Worm (Caenorhabditis elegans): Measurements from ENCODE around the gene gst-28.

The gst-28 gene

DNA sequence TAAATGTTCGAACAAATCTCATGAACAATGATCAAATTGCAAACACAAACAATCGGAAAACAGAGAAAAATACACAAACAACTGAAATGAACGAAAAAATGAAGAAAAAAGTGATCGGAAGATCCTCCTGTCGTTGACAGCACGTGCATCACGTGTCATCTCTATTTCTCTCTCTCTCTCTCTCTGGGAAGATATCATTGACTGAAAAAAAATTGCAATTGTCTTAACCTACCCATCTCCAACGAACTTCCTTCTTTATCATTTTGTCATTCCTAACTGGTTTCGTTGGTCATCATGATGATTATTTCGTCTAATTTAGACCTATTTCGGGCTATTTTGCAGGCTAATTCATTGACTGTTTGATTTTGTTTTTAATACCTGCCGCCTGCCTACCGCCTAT lies 38.0 kb upstream of the gst-28 start (continued):
- TF ChIP-seq snpc-4 (tag; optimal IDR thresholded peaks at IDR 0.05) (no peak), lin-39 (tag; optimal IDR thresholded peaks at IDR 0.05) (no peak), sma-9 (GFP tag; optimal IDR thresholded peaks at IDR 0.05) (peak; percentile 93), sma-9 (tag; optimal IDR thresholded peaks at IDR 0.05) (no peak), lin-13 (GFP tag; optimal IDR thresholded peaks at IDR 0.05) (peak; percentile 23), lin-11 (tag; optimal IDR thresholded peaks at IDR 0.05) (no peak), ztf-11 (tag; optimal IDR thresholded peaks at IDR 0.05) (no peak), egl-27 (tag; optimal IDR thresholded peaks at IDR 0.05) (peak; percentile 5), zag-1 (tag; optimal IDR thresholded peaks at IDR 0.05) (no peak), nhr-129 (tag; optimal IDR thresholded peaks at IDR 0.05) (peak; percentile 58), mab-5 (tag; optimal IDR thresholded peaks at IDR 0.05) (no peak), elt-1 (tag; optimal IDR thresholded peaks at IDR 0.05) (no peak), nhr-25 (tag; optimal IDR thresholded peaks at IDR 0.05) (peak; percentile 71), ztf-1 (GFP tag; conservative IDR thresholded peaks at IDR 0.05) (no peak), Y55F3AM.14 (GFP tag; optimal IDR thresholded peaks at IDR 0.05) (no peak), ZK546.5 (tag; optimal IDR thresholded peaks at IDR 0.05) (no peak), nhr-6 (tag; optimal IDR thresholded peaks at IDR 0.05) (peak; percentile 7), crh-2 (tag; optimal IDR thresholded peaks at IDR 0.05) (peak; percentile 72), nhr-10 (tag; optimal IDR thresholded peaks at IDR 0.05) (no peak), nhr-237 (tag; optimal IDR thresholded peaks at IDR 0.05) (no peak), alr-1 (tag; optimal IDR thresholded peaks at IDR 0.05) (no peak), R02D3.7 (tag; optimal IDR thresholded peaks at IDR 0.05) (no peak), skn-1 (tag; optimal IDR thresholded peaks at IDR 0.05) (no peak), gmeb-1 (tag; optimal IDR thresholded peaks at IDR 0.05) (no peak), mdl-1 (tag; optimal IDR thresholded peaks at IDR 0.05) (peak; percentile 0 to 62), sma-3 (GFP tag; optimal IDR thresholded peaks at IDR 0.05) (peak; percentile 81)

DNA sequence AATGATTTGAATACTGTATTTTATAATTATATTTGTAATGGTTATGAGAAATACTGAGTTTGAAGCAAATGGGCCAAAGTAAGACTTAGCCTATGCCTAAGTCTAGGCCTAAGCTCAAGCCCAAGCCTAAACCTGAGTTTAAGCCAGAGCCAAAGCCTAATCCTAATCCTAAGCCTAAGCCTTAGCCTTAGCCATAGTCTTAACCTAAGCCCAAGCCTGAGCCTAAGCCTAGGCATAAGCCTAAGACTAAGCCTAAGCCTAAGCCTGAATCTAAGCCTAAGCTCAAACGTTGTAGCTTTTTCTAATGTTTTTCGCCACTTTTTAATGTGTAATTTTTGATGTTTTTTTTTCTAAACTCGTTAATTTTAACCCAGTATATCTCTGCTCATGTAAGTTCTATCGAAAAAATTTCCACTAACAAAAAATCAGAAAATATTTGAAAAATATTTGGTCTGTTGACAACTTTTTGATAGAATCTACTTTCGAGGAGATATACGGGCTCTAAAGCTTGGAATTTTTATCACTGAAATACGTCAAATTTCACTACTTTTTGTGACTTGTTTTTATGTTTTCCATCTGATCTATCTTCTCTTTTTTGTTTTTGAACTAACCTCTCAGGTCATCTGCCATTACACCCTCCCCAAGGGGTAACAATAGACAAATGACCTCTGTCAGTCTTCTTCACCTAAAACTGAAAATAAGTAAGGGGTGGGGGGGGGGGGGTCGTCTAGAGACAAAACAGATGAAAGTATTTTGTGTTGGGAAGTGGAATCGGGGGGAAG lies 36.9 kb upstream of the gst-28 start:
- TF ChIP-seq nhr-129 (tag; optimal IDR thresholded peaks at IDR 0.05) (no peak), nhr-237 (tag; optimal IDR thresholded peaks at IDR 0.05) (no peak), fos-1 (tag; optimal IDR thresholded peaks at IDR 0.05) (no peak), blmp-1 (tag; optimal IDR thresholded peaks at IDR 0.05; ENCODE audit: insufficient read depth) (no peak), elt-1 (tag; optimal IDR thresholded peaks at IDR 0.05) (no peak), nhr-23 (tag; optimal IDR thresholded peaks at IDR 0.05) (no peak), nhr-25 (tag; optimal IDR thresholded peaks at IDR 0.05) (peak; percentile 55), ceh-82 (tag; optimal IDR thresholded peaks at IDR 0.05) (no peak), ZK546.5 (tag; optimal IDR thresholded peaks at IDR 0.05) (no peak)

DNA sequence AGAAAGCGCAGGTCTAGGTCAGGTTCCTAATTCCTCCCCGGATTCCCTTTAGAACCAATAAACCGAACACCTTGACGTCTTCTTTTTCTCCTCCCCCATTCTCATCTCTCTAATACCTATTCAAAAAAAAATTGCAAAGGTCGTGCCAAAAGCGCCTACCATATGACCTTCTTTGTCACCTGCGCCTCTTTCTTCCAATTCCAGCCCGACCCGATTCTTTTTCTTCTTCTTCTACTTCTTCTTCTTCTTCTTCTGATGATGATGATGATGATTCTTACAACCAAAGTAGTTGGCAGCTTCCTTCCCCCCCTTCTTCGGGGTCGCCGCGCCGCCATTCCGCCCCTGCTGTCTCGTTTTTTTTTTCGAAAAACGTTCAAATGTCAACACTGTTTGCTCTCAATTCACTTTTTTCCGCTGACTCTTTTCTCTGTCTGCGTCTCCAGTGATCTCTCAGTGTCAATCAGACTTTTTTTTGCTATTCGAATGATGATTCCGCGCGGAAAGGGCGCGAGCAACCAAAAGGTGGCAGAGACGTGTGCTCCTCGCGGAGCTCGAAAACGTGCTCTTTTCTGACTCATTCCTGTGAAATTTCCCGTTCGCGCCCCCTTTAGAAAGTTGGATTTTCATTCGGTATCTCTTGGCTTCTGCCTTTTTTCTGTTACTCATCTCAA lies 36.2 kb upstream of the gst-28 start:
- TF ChIP-seq unc-62 (GFP tag; optimal IDR thresholded peaks at IDR 0.05) = no peak
- peak; percentile 75 for TF ChIP-seq nhr-25 (tag; optimal IDR thresholded peaks at IDR 0.05)
- peak; percentile 17 for TF ChIP-seq F13H6.1 (tag; optimal IDR thresholded peaks at IDR 0.05)
- peak; percentile 62 for TF ChIP-seq peb-1 (tag; optimal IDR thresholded peaks at IDR 0.05)
- no peak for TF ChIP-seq mdl-1 (tag; optimal IDR thresholded peaks at IDR 0.05)
- peak; percentile 14 for TF ChIP-seq ztf-4 (tag; optimal IDR thresholded peaks at IDR 0.05)
- no peak for TF ChIP-seq dmd-4 (tag; optimal IDR thresholded peaks at IDR 0.05)
- no peak for TF ChIP-seq lsy-2 (tag; optimal IDR thresholded peaks at IDR 0.05)
- TF ChIP-seq blmp-1 (tag; optimal IDR thresholded peaks at IDR 0.05; ENCODE audit: insufficient read depth) = peak; percentile 67
- TF ChIP-seq nhr-237 (tag; optimal IDR thresholded peaks at IDR 0.05) = no peak

DNA sequence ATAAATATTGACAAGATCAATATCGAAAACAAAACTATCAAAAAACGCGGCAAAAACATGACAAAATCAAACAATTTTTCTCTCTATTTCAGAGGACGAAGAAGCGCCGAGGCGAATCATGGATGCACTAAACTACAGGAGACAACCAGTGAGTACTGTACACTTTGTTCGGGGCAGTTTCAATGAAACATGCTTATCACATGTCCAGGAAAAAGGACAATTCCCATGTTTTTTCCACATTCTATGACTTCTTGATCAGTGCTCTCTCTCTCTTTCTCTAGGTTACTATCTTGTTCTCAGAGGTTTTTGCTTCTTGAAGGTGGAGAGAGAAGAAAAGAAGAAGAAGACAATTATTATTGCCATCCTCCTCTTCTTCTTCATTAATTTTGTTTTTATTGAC lies 30.1 kb upstream of the gst-28 start:
- TF ChIP-seq nhr-25 (tag; optimal IDR thresholded peaks at IDR 0.05) (no peak), nhr-12 (tag; optimal IDR thresholded peaks at IDR 0.05) (no peak), ceh-16 (tag; optimal IDR thresholded peaks at IDR 0.05) (no peak), nhr-129 (tag; optimal IDR thresholded peaks at IDR 0.05) (peak; percentile 12), sma-9 (GFP tag; optimal IDR thresholded peaks at IDR 0.05) (peak; percentile 42), sma-9 (tag; optimal IDR thresholded peaks at IDR 0.05) (no peak), unc-39 (tag; optimal IDR thresholded peaks at IDR 0.05) (no peak), gmeb-1 (tag; optimal IDR thresholded peaks at IDR 0.05) (no peak), nhr-11 (tag; optimal IDR thresholded peaks at IDR 0.05) (no peak), ama-1 (optimal IDR thresholded peaks at IDR 0.05) (no peak), nhr-6 (tag; optimal IDR thresholded peaks at IDR 0.05) (no peak), ZK546.5 (tag; optimal IDR thresholded peaks at IDR 0.05) (no peak), ztf-11 (tag; optimal IDR thresholded peaks at IDR 0.05) (no peak), unc-62 (GFP tag; optimal IDR thresholded peaks at IDR 0.05) (no peak), C34F6.9 (tag; optimal IDR thresholded peaks at IDR 0.05) (no peak), fos-1 (tag; optimal IDR thresholded peaks at IDR 0.05) (peak; percentile 35), blmp-1 (tag; optimal IDR thresholded peaks at IDR 0.05; ENCODE audit: insufficient read depth) (no peak), nhr-21 (tag; optimal IDR thresholded peaks at IDR 0.05) (no peak)

Data from whole organism, L2 larva.